Worm (Caenorhabditis elegans) whole organism, L2 larva: ENCODE results near the gene ugt-55.

Source experiments
- Y55F3AM.14 ChIP-seq: fragments of 200-800 bp; sonication (Bioruptor generic); optimal IDR thresholded peaks from 2 replicates; lab custom pipeline; 2018; ENCODE audit warnings: mild to moderate bottlenecking, missing genetic modification characterization, missing compliant biosample characterization
- ama-1 ChIP-seq: fragments of 150-350 bp; optimal IDR thresholded peaks from 2 replicates; lab custom pipeline; 2018; ENCODE audit warnings: inconsistent platforms
- ceh-16 ChIP-seq: fragments of 150-350 bp; optimal IDR thresholded peaks from 2 replicates; lab custom pipeline; 2014; ENCODE audit warnings: missing biosample characterization, missing genetic modification characterization
- elt-3 ChIP-seq: sonication (generic microtip); optimal IDR thresholded peaks from 2 replicates; lab custom pipeline; 2017; ENCODE audit warnings: missing biosample characterization, missing genetic modification characterization
- gmeb-1 ChIP-seq: fragments of 150-350 bp; optimal IDR thresholded peaks from 2 replicates; lab custom pipeline; 2014; ENCODE audit warnings: missing biosample characterization, missing genetic modification characterization

- TF ChIP-seq gmeb-1 = no peak
- TF ChIP-seq Y55F3AM.14 (GFP tag; lab: Kevin White, UChicago) = no peak
- TF ChIP-seq elt-3 (tag; lab: Kevin White, UChicago) = no peak
- no peak for TF ChIP-seq ama-1 (lab: Kevin White, UChicago)
- no peak for TF ChIP-seq ceh-16
These were observed 45.4 kb upstream of the ugt-55 start for ce11 chrV:12211090-12211489.
